Worm (Caenorhabditis elegans) whole organism, midembryonic: ENCODE data around the gene lelo-1.
A peak's percentile ranks its signal among the peaks of the same experiment; 100 is the strongest.

ENCODE experiments used
- T22C8.4 ChIP-seq: fragments of 200-800 bp; sonication (Bioruptor generic); IDR thresholded peaks from 2 replicates; pipeline ENCODE4 v1.3.6; 2022; ENCODE audit warnings: missing genetic modification characterization, missing compliant biosample characterization
- cog-1 ChIP-seq: sonication (generic microtip); optimal IDR thresholded peaks from 2 replicates; lab custom pipeline; 2016; ENCODE audit warnings: missing genetic modification characterization, missing compliant biosample characterization
- flt-1 ChIP-seq: fragments of 200-800 bp; sonication (Bioruptor generic); IDR thresholded peaks from 2 replicates; pipeline ENCODE4 v1.3.6; 2022; ENCODE audit warnings: missing genetic modification characterization, missing compliant biosample characterization
- klf-2 ChIP-seq: fragments of 200-800 bp; sonication (Bioruptor generic); conservative IDR thresholded peaks from 2 replicates; pipeline ENCODE4 v1.3.6; 2022; ENCODE audit warnings: missing genetic modification reagents, missing genetic modification characterization, missing compliant biosample characterization
- med-1 ChIP-seq: sonication (generic microtip); optimal IDR thresholded peaks from 2 replicates; lab custom pipeline; 2017; ENCODE audit warnings: missing genetic modification characterization, mild to moderate bottlenecking, missing compliant biosample characterization, antibody characterized with exemption, missing genetic modification reagents; ENCODE audit not compliant: insufficient read depth
- ref-1 ChIP-seq: fragments of 200-800 bp; sonication (Bioruptor generic); conservative IDR thresholded peaks from 2 replicates; pipeline ENCODE4 v1.3.6; 2022; ENCODE audit warnings: missing genetic modification reagents, missing genetic modification characterization, missing compliant biosample characterization
- tab-1 ChIP-seq: fragments of 200-800 bp; sonication (Bioruptor generic); IDR thresholded peaks from 2 replicates; pipeline ENCODE4 v1.3.6; 2022; ENCODE audit warnings: missing genetic modification characterization, missing compliant biosample characterization
- ztf-23 ChIP-seq: fragments of 200-800 bp; sonication (Bioruptor generic); IDR thresholded peaks from 2 replicates; pipeline ENCODE4 v1.3.6; 2022; ENCODE audit warnings: missing genetic modification reagents, missing genetic modification characterization, missing compliant biosample characterization
- ztf-29 ChIP-seq: fragments of 200-800 bp; sonication (Bioruptor generic); IDR thresholded peaks from 2 replicates; pipeline ENCODE4 v1.3.6; 2022; ENCODE audit warnings: missing genetic modification reagents, missing genetic modification characterization, missing compliant biosample characterization

The lelo-1 gene

DNA sequence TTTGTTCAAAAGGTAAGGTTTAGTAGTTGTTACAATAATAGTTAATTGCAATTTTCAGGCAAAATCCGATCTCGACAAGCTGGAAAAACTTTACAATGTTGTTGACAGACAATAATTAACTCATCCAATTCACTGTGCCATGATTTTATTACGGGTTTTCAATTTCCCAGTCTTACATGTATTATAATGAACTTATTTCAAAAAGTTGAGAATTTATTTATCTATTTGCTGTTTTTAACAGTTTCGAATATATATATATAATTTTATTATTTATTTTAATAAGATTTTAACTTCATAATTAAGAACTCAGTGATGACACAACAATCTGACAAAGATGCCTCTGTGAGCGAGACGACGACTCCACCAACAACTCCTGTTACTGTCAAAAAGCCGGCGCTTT, at the start of gene lelo-1:
TSS of gene lelo-1 (plus strand) at position 301 of the 400 bp plus-strand sequence.
- TF ChIP-seq T22C8.4 (GFP tag; lab: Robert Waterston, UW) (no peak), tab-1 (GFP tag; lab: Robert Waterston, UW) (no peak), klf-2 (no peak), med-1 (no peak), ref-1 (GFP tag; lab: Robert Waterston, UW) (no peak), ztf-23 (GFP tag; lab: Robert Waterston, UW) (no peak)

- TF ChIP-seq ztf-29 (GFP tag; lab: Robert Waterston, UW) (no peak), tab-1 (GFP tag; lab: Robert Waterston, UW) (no peak), klf-2 (no peak), cog-1 (tag; lab: Kevin White, UChicago) (no peak), flt-1 (GFP tag; lab: Robert Waterston, UW) (no peak), T22C8.4 (GFP tag; lab: Robert Waterston, UW) (peak; percentile 62), ztf-23 (GFP tag; lab: Robert Waterston, UW) (peak; percentile 36; the same call in 1 of the 2 replicates), med-1 (no peak), ref-1 (GFP tag; lab: Robert Waterston, UW) (no peak)
These were observed 49.3 kb upstream of the lelo-1 start, which contains the start of the genes rbmx-2 and C30B5.2 for ce11 chrII:6196875-6197274. Gene rbmx-2, minus strand, starts transcription at chrII:6196948. Gene C30B5.2, plus strand, starts transcription at chrII:6197180.

ce11 chrII:6198468-6198867, 47.7 kb upstream of the lelo-1 start, which contains the start of gene szy-4:
Gene szy-4, plus strand, starts transcription at chrII:6198696.
- TF ChIP-seq cog-1 (tag; lab: Kevin White, UChicago) (no peak), T22C8.4 (GFP tag; lab: Robert Waterston, UW) (no peak), ref-1 (GFP tag; lab: Robert Waterston, UW) (no peak), klf-2 (no peak), med-1 (no peak)

ce11 chrII:6199010-6199409, 47.1 kb upstream of the lelo-1 start:
- TF ChIP-seq ztf-23 (GFP tag; lab: Robert Waterston, UW) (no peak), klf-2 (no peak), cog-1 (tag; lab: Kevin White, UChicago) (no peak)

ce11 chrII:6202910-6203309, 43.2 kb upstream of the lelo-1 start, which contains the start of gene C30B5.17:
Gene C30B5.17, minus strand, starts transcription at chrII:6203010.
- no peak for TF ChIP-seq T22C8.4 (GFP tag; lab: Robert Waterston, UW)
- TF ChIP-seq cog-1 (tag; lab: Kevin White, UChicago): no peak
- TF ChIP-seq ztf-29 (GFP tag; lab: Robert Waterston, UW): no peak
- TF ChIP-seq klf-2: no peak
- TF ChIP-seq ref-1 (GFP tag; lab: Robert Waterston, UW): no peak
- no peak for TF ChIP-seq flt-1 (GFP tag; lab: Robert Waterston, UW)
- TF ChIP-seq med-1: no peak
- TF ChIP-seq tab-1 (GFP tag; lab: Robert Waterston, UW): no peak
- TF ChIP-seq ztf-23 (GFP tag; lab: Robert Waterston, UW): no peak

DNA sequence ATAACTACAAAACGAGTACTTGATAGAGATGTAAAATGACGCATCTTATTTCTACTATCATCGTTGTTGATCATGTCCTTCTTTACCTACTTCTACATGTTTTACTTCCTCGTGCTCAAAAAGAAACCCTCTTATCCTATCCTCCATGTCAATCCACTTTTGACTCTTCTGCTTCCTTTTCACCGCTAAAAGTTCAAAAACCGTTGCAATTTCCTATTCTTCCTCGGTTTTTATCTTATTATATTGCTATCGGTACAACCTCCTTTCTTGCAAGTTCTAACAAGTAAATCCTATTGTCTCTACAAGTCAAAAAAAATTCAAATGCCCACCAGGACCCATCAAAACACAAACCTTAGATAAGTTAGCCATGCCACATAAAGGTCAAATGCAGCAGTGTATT, 38.9 kb upstream of the lelo-1 start:
- no peak for TF ChIP-seq ztf-23 (GFP tag; lab: Robert Waterston, UW)
- TF ChIP-seq med-1: no peak

- no peak for TF ChIP-seq T22C8.4 (GFP tag; lab: Robert Waterston, UW)
- TF ChIP-seq ztf-23 (GFP tag; lab: Robert Waterston, UW): no peak
- no peak for TF ChIP-seq med-1
These were observed 38.0 kb upstream of the lelo-1 start, which contains the start of gene daf-37 for ce11 chrII:6208116-6208515. Gene daf-37, minus strand, starts transcription at chrII:6208216.

DNA sequence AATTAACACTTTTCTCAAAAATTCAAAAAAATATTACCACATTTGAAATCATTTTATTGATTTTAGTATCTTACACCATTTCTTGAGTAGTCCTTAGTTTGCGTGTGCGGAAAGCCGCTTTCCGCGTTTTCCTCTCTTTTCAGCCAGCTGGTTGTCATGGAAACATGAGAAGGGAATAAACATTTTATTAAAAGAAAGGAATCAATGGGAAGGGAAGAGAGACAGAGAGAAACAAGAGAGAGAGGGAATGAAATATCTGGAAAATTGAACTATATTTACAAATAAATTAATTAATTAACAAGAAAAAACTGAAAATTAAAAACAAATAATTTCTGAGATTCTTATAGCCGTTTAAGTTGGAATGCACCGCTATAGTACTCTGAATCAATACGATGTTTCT, 26.8 kb upstream of the lelo-1 start, which contains the start of gene mks-2:
TSS of gene mks-2 (minus strand) at position 101 of the 400 bp plus-strand sequence.
- TF ChIP-seq T22C8.4 (GFP tag; lab: Robert Waterston, UW) (no peak), tab-1 (GFP tag; lab: Robert Waterston, UW) (no peak), ref-1 (GFP tag; lab: Robert Waterston, UW) (no peak), flt-1 (GFP tag; lab: Robert Waterston, UW) (no peak), klf-2 (no peak), med-1 (no peak), ztf-29 (GFP tag; lab: Robert Waterston, UW) (no peak), cog-1 (tag; lab: Kevin White, UChicago) (no peak), ztf-23 (GFP tag; lab: Robert Waterston, UW) (no peak)

ce11 chrII:6221470-6221869, 24.7 kb upstream of the lelo-1 start:
- no peak for TF ChIP-seq ztf-29 (GFP tag; lab: Robert Waterston, UW)
- TF ChIP-seq klf-2: no peak
- TF ChIP-seq ztf-23 (GFP tag; lab: Robert Waterston, UW): no peak
- no peak for TF ChIP-seq cog-1 (tag; lab: Kevin White, UChicago)
- TF ChIP-seq med-1: no peak
- no peak for TF ChIP-seq T22C8.4 (GFP tag; lab: Robert Waterston, UW)
- TF ChIP-seq tab-1 (GFP tag; lab: Robert Waterston, UW): no peak
- no peak for TF ChIP-seq flt-1 (GFP tag; lab: Robert Waterston, UW)
- TF ChIP-seq ref-1 (GFP tag; lab: Robert Waterston, UW): no peak

DNA sequence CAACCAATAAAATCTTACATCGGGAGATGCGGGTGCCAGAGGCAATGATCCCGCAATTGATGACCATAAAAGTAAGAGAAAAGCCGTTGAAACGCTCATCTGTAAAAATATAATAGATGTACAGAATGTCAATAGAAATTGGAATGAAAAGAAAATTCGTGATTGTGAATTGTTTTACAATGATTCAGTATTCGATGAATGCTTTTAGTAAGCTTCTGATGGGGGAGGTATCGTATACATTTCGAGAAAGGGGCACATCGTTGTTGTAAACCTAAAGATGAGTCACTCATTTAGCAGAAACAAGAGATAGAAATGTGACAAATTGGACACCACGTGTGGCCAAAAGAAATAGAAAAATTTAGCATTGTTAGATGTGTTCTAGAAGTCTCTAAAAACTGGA, 23.6 kb upstream of the lelo-1 start, which contains the start of gene C30B5.6:
TSS of gene C30B5.6 (minus strand) at position 101 of the 400 bp plus-strand sequence.
- TF ChIP-seq klf-2 (no peak), ztf-29 (GFP tag; lab: Robert Waterston, UW) (no peak), ztf-23 (GFP tag; lab: Robert Waterston, UW) (no peak), T22C8.4 (GFP tag; lab: Robert Waterston, UW) (no peak), tab-1 (GFP tag; lab: Robert Waterston, UW) (no peak), flt-1 (GFP tag; lab: Robert Waterston, UW) (no peak)

ce11 chrII:6223755-6224154, 22.4 kb upstream of the lelo-1 start:
- TF ChIP-seq T22C8.4 (GFP tag; lab: Robert Waterston, UW): no peak
- TF ChIP-seq ref-1 (GFP tag; lab: Robert Waterston, UW): no peak
- TF ChIP-seq ztf-29 (GFP tag; lab: Robert Waterston, UW): no peak
- TF ChIP-seq flt-1 (GFP tag; lab: Robert Waterston, UW): no peak
- no peak for TF ChIP-seq cog-1 (tag; lab: Kevin White, UChicago)
